Worm (Caenorhabditis elegans): ENCODE measurements around the gene F45H10.5.

DNA sequence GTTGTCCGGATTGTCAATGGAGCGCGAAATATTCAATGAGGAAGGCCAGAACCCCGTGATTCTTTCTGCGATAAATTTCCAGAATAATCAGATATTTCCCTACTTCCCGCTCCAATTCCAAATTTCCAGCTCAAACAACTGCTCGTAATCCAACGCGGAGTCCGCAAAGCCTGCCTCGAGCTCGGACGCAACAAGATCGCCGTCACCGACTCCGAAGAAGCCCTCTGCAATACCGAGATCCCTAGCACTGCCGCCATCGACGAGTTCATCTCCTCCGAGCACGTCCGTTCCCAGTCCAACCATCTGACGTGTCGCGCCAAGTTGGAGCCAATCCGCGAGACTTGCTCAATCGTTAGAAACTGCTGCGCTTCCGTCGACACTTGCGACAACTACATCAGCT, 16.6 kb upstream of the F45H10.5 start:
- TF ChIP-seq dao-5 (tag; optimal IDR thresholded peaks at IDR 0.05) (no peak), him-1 (tag; optimal IDR thresholded peaks at IDR 0.05) (no peak), W03F9.2 (tag; optimal IDR thresholded peaks at IDR 0.05) (no peak)
